Fruit fly (Drosophila melanogaster) whole organism, embryonic: Measurements from ENCODE around the gene CG32259.

Experiments
- Bteb2 ChIP-seq: fragments of 200-800 bp; sonication (Bioruptor generic); optimal IDR thresholded peaks from 2 replicates; lab custom pipeline; 2016; ENCODE audit warnings: missing biosample characterization, missing genetic modification characterization
- CG10147 ChIP-seq: fragments of 200-800 bp; sonication (Bioruptor generic); optimal IDR thresholded peaks from 2 replicates; lab custom pipeline; 2019; ENCODE audit warnings: missing biosample characterization, mild to moderate bottlenecking, missing genetic modification characterization, moderate library complexity
- CG10274 ChIP-seq: fragments of 200-800 bp; sonication (Bioruptor generic); optimal IDR thresholded peaks from 3 replicates; lab custom pipeline; 2017; ENCODE audit warnings: missing biosample characterization, mild to moderate bottlenecking, missing genetic modification characterization
- CG10654 ChIP-seq: fragments of 200-800 bp; sonication (Bioruptor generic); optimal IDR thresholded peaks from 2 replicates; lab custom pipeline; 2016; ENCODE audit warnings: missing biosample characterization, missing genetic modification characterization
- CG17328 ChIP-seq: fragments of 200-800 bp; sonication (Bioruptor generic); IDR thresholded peaks from 2 replicates; pipeline ENCODE4 v1.3.6; 2022; ENCODE audit warnings: missing biosample characterization, missing genetic modification characterization
- CG17612 ChIP-seq: fragments of 200-800 bp; sonication (Bioruptor generic); IDR thresholded peaks from 2 replicates; pipeline ENCODE4 v1.3.6; 2022; ENCODE audit warnings: missing biosample characterization, missing genetic modification characterization
- CG2129 ChIP-seq: fragments of 200-800 bp; sonication (Bioruptor generic); IDR thresholded peaks from 2 replicates; pipeline ENCODE4 v1.3.6; 2022; ENCODE audit warnings: missing biosample characterization, missing genetic modification characterization; ENCODE audit not compliant: partially characterized antibody
- CG3065 ChIP-seq: fragments of 200-800 bp; sonication (Bioruptor generic); optimal IDR thresholded peaks from 2 replicates; lab custom pipeline; 2016; ENCODE audit warnings: missing biosample characterization, missing genetic modification characterization
- CG3407 ChIP-seq: fragments of 200-800 bp; sonication (Bioruptor generic); optimal IDR thresholded peaks from 2 replicates; lab custom pipeline; 2018; ENCODE audit warnings: missing biosample characterization, mild to moderate bottlenecking, missing genetic modification characterization
- CG34376 ChIP-seq: fragments of 200-800 bp; sonication (Bioruptor generic); optimal IDR thresholded peaks from 2 replicates; lab custom pipeline; 2018; ENCODE audit warnings: missing biosample characterization, mild to moderate bottlenecking, missing genetic modification characterization
- CG3726 ChIP-seq: fragments of 200-800 bp; sonication (Bioruptor generic); IDR thresholded peaks from 3 replicates; pipeline ENCODE4, ENCODE4 v1.3.6; 2022; ENCODE audit warnings: missing biosample characterization, missing genetic modification characterization
- CG4328 ChIP-seq: fragments of 200-800 bp; sonication (Bioruptor generic); optimal IDR thresholded peaks from 3 replicates; lab custom pipeline; 2017; ENCODE audit warnings: missing biosample characterization, missing genetic modification reagents, missing genetic modification characterization
- CG4617 ChIP-seq: fragments of 200-800 bp; sonication (Bioruptor generic); optimal IDR thresholded peaks from 3 replicates; lab custom pipeline; 2016; ENCODE audit warnings: missing biosample characterization, missing genetic modification characterization, borderline replicate concordance
- CG4820 ChIP-seq: fragments of 200-800 bp; sonication (Bioruptor generic); optimal IDR thresholded peaks from 3 replicates; lab custom pipeline; 2016; ENCODE audit warnings: missing biosample characterization, missing genetic modification characterization
- CG4854 ChIP-seq: fragments of 200-800 bp; sonication (Bioruptor generic); optimal IDR thresholded peaks from 2 replicates; lab custom pipeline; 2016; ENCODE audit warnings: missing biosample characterization, missing genetic modification characterization, inconsistent platforms
- CG9215 ChIP-seq: fragments of 200-800 bp; sonication (Bioruptor generic); IDR thresholded peaks from 2 replicates; pipeline ENCODE4 v1.3.6; 2022; ENCODE audit warnings: missing biosample characterization, missing genetic modification characterization
- CHES-1-like ChIP-seq: fragments of 200-800 bp; sonication (Bioruptor generic); optimal IDR thresholded peaks from 2 replicates; lab custom pipeline; 2016; ENCODE audit warnings: missing biosample characterization, missing genetic modification characterization
- Dip2 ChIP-seq: fragments of 200-800 bp; sonication (Bioruptor generic); IDR thresholded peaks from 2 replicates; pipeline ENCODE4 v1.3.6; 2022; ENCODE audit warnings: missing biosample characterization, missing genetic modification characterization
- Fer3 ChIP-seq: fragments of 200-800 bp; sonication (Bioruptor generic); optimal IDR thresholded peaks from 2 replicates; lab custom pipeline; 2018; ENCODE audit warnings: missing biosample characterization, mild to moderate bottlenecking, missing genetic modification characterization, moderate library complexity
- GATAe ChIP-seq: fragments of 200-800 bp; sonication (Bioruptor generic); conservative IDR thresholded peaks from 2 replicates; pipeline ENCODE4 v1.3.6; 2022; ENCODE audit warnings: missing biosample characterization, missing genetic modification characterization
- Gsc ChIP-seq: fragments of 200-800 bp; sonication (Bioruptor generic); IDR thresholded peaks from 2 replicates; pipeline ENCODE4 v1.3.6; 2022; ENCODE audit warnings: missing biosample characterization, missing genetic modification characterization
- HLHmδ ChIP-seq: fragments of 200-800 bp; sonication (Bioruptor generic); optimal IDR thresholded peaks from 2 replicates; lab custom pipeline; 2018; ENCODE audit warnings: missing biosample characterization, mild to moderate bottlenecking, missing genetic modification characterization, moderate library complexity
- Myb ChIP-seq: fragments of 200-800 bp; sonication (Bioruptor generic); optimal IDR thresholded peaks from 2 replicates; lab custom pipeline; 2016; ENCODE audit warnings: missing biosample characterization, missing genetic modification characterization
- NFAT ChIP-seq: fragments of 200-800 bp; sonication (Bioruptor generic); IDR thresholded peaks from 2 replicates; pipeline ENCODE4 v1.3.6; 2022; ENCODE audit warnings: missing biosample characterization, missing genetic modification characterization
- Opbp ChIP-seq: fragments of 200-800 bp; sonication (Bioruptor generic); IDR thresholded peaks from 3 replicates; pipeline ENCODE4 v1.3.6; 2022; ENCODE audit warnings: missing biosample characterization, missing genetic modification characterization; ENCODE audit not compliant: partially characterized antibody
- Stat92E ChIP-seq, 3 experiments: fragments of >200 bp in 2 of 3; fragments of 200-800 bp in 1 of 3; sonication (Bioruptor generic) in 1 of 3; optimal IDR thresholded peaks; 2 replicates each; lab custom pipeline; 2017 to 2019; ENCODE audit warnings: missing biosample characterization in 3 of 3, missing genetic modification characterization in 3 of 3, mild to moderate bottlenecking in 1 of 3, moderate library complexity in 1 of 3
- amos ChIP-seq: fragments of 200-800 bp; sonication (Bioruptor generic); IDR thresholded peaks from 2 replicates; pipeline ENCODE4 v1.3.6; 2022; ENCODE audit warnings: missing biosample characterization, missing genetic modification characterization; ENCODE audit not compliant: partially characterized antibody
- ato ChIP-seq: fragments of 200-800 bp; sonication (Bioruptor generic); IDR thresholded peaks from 2 replicates; pipeline ENCODE4 v1.3.6; 2022; ENCODE audit warnings: missing biosample characterization, missing genetic modification characterization; ENCODE audit not compliant: partially characterized antibody
- corto ChIP-seq: fragments of 200-800 bp; sonication (Bioruptor generic); optimal IDR thresholded peaks from 2 replicates; lab custom pipeline; 2016; ENCODE audit warnings: missing biosample characterization, mild to moderate bottlenecking, missing genetic modification characterization, moderate library complexity
- danr ChIP-seq: fragments of 200-800 bp; sonication (Bioruptor generic); IDR thresholded peaks from 2 replicates; pipeline ENCODE4 v1.3.6; 2022; ENCODE audit warnings: missing biosample characterization, missing genetic modification characterization
- disco-r ChIP-seq: fragments of 200-800 bp; sonication (Bioruptor generic); optimal IDR thresholded peaks from 2 replicates; lab custom pipeline; 2016; ENCODE audit warnings: missing biosample characterization, missing genetic modification characterization
- dpn ChIP-seq, 2 experiments: fragments of 200-800 bp; sonication (Bioruptor generic); optimal IDR thresholded peaks; 3 replicates each; lab custom pipeline; 2016; ENCODE audit warnings: missing biosample characterization in 2 of 2, missing genetic modification characterization in 2 of 2
- ems ChIP-seq: fragments of 200-800 bp; sonication (Bioruptor generic); optimal IDR thresholded peaks from 3 replicates; lab custom pipeline; 2016; ENCODE audit warnings: missing biosample characterization, missing genetic modification characterization
- gcm2 ChIP-seq: fragments of 200-800 bp; sonication (Bioruptor generic); optimal IDR thresholded peaks from 2 replicates; lab custom pipeline; 2016; ENCODE audit warnings: missing biosample characterization, missing genetic modification characterization
- gsb ChIP-seq: fragments of 200-800 bp; sonication (Bioruptor generic); IDR thresholded peaks from 2 replicates; pipeline ENCODE4 v1.3.6; 2022; ENCODE audit warnings: missing biosample characterization, missing genetic modification characterization
- her ChIP-seq: fragments of 200-800 bp; sonication (Bioruptor generic); optimal IDR thresholded peaks from 2 replicates; lab custom pipeline; 2016; ENCODE audit warnings: missing biosample characterization, missing genetic modification characterization
- jigr1 ChIP-seq: fragments of 200-800 bp; sonication (Bioruptor generic); IDR thresholded peaks from 3 replicates; pipeline ENCODE4 v1.3.6; 2022; ENCODE audit warnings: missing biosample characterization, missing genetic modification characterization
- jing ChIP-seq: fragments of 200-800 bp; sonication (Bioruptor generic); optimal IDR thresholded peaks from 2 replicates; lab custom pipeline; 2018; ENCODE audit warnings: missing biosample characterization, mild to moderate bottlenecking, missing genetic modification characterization
- mld ChIP-seq: fragments of 200-800 bp; sonication (Bioruptor generic); IDR thresholded peaks from 3 replicates; pipeline ENCODE4 v1.3.6; 2022; ENCODE audit warnings: missing biosample characterization, missing genetic modification characterization; ENCODE audit not compliant: partially characterized antibody
- nau ChIP-seq: fragments of 200-800 bp; sonication (Bioruptor generic); optimal IDR thresholded peaks from 3 replicates; lab custom pipeline; 2017; ENCODE audit warnings: missing biosample characterization, mild to moderate bottlenecking, missing genetic modification characterization, missing genetic modification reagents
- ranshi ChIP-seq: fragments of 200-800 bp; sonication (Bioruptor generic); IDR thresholded peaks from 2 replicates; pipeline ENCODE4 v1.3.6; 2022; ENCODE audit warnings: missing biosample characterization, missing genetic modification characterization
- sc ChIP-seq, 3 experiments: fragments of >200 bp in 2 of 3; fragments of 200-800 bp in 1 of 3; sonication (Bioruptor generic) in 1 of 3; optimal IDR thresholded peaks; 2 replicates in 2 of 3; 3 replicates in 1 of 3; lab custom pipeline; 2017; ENCODE audit warnings: mild to moderate bottlenecking in 1 of 3, missing biosample characterization in 1 of 3, missing genetic modification characterization in 1 of 3, missing genetic modification reagents in 1 of 3
- sim ChIP-seq: fragments of 200-800 bp; sonication (Bioruptor generic); IDR thresholded peaks from 2 replicates; pipeline ENCODE4 v1.3.6; 2022; ENCODE audit warnings: missing biosample characterization, missing genetic modification characterization
- sisA ChIP-seq: fragments of 200-800 bp; sonication (Bioruptor generic); IDR thresholded peaks from 2 replicates; pipeline ENCODE4 v1.3.6; 2022; ENCODE audit warnings: missing biosample characterization, missing genetic modification characterization
- tio ChIP-seq: fragments of 200-800 bp; sonication (Bioruptor generic); optimal IDR thresholded peaks from 2 replicates; lab custom pipeline; 2017; ENCODE audit warnings: missing biosample characterization, missing genetic modification characterization, inconsistent platforms
- tll ChIP-seq, 2 experiments: fragments of 200-800 bp in 1 of 2; fragments of >200 bp in 1 of 2; sonication (Bioruptor generic) in 1 of 2; optimal IDR thresholded peaks; 2 replicates each; lab custom pipeline; 2017 to 2019; ENCODE audit warnings: missing biosample characterization in 2 of 2, missing genetic modification characterization in 2 of 2, mild to moderate bottlenecking in 1 of 2, moderate library complexity in 1 of 2
- trem ChIP-seq: fragments of 200-800 bp; optimal IDR thresholded peaks from 3 replicates; lab custom pipeline; 2019; ENCODE audit warnings: missing biosample characterization, mild to moderate bottlenecking, missing genetic modification characterization, moderate library complexity
- unpg ChIP-seq: fragments of 200-800 bp; sonication (Bioruptor generic); optimal IDR thresholded peaks from 3 replicates; lab custom pipeline; 2018; ENCODE audit warnings: missing biosample characterization, mild to moderate bottlenecking, missing genetic modification characterization, moderate library complexity

The CG32259 gene

dm6 chr3L:4108844-4109494 is 39.8 kb downstream of the CG32259 start (continued):
- TF ChIP-seq CG4617 (GFP tag; lab: Kevin White, UChicago), result peak; percentile 0
- TF ChIP-seq CG10654 (GFP tag; lab: Kevin White, UChicago), result peak; percentile 49
- no peak for TF ChIP-seq Opbp (GFP tag; lab: Robert Waterston, UW)
- TF ChIP-seq NFAT (GFP tag; lab: Robert Waterston, UW), result peak; percentile 20; the same call in 1 of the 2 replicates
- TF ChIP-seq CG17612 (GFP tag; lab: Robert Waterston, UW), result no peak
- peak in 1 of 3 experiments; percentile 89 for TF ChIP-seq Stat92E (GFP tag; optimal IDR thresholded peaks at IDR 0.05; lab: Kevin White, UChicago)
- no peak for TF ChIP-seq gcm2 (GFP tag; lab: Kevin White, UChicago)
- TF ChIP-seq jing (GFP tag; lab: Kevin White, UChicago), result no peak
- no peak for TF ChIP-seq CG2129 (GFP tag; lab: Robert Waterston, UW)
- no peak for TF ChIP-seq disco-r
- no peak for TF ChIP-seq sc (optimal IDR thresholded peaks at IDR 0.05; lab: Kevin White, UChicago)
- TF ChIP-seq sc (GFP tag; optimal IDR thresholded peaks at IDR 0.05; lab: Kevin White, UChicago), result peak; percentile 59
- no peak for TF ChIP-seq Dip2
- TF ChIP-seq tio (GFP tag; lab: Kevin White, UChicago), result no peak
- peak; percentile 38 for TF ChIP-seq CHES-1-like (GFP tag; lab: Kevin White, UChicago)
- peak; percentile 67 for TF ChIP-seq CG9215 (GFP tag; lab: Robert Waterston, UW)
- no peak for TF ChIP-seq CG3065 (GFP tag; lab: Kevin White, UChicago)
- TF ChIP-seq mld (GFP tag; lab: Robert Waterston, UW), result no peak
- TF ChIP-seq Fer3 (tag; lab: Kevin White, UChicago), result peak; percentile 56
- TF ChIP-seq nau (GFP tag; lab: Kevin White, UChicago), result peak; percentile 54
- TF ChIP-seq CG10274, result peak; percentile 69
- TF ChIP-seq ems (GFP tag; lab: Kevin White, UChicago), result peak; percentile 81
- TF ChIP-seq GATAe (GFP tag; lab: Robert Waterston, UW), result no peak
- peak; percentile 58 for TF ChIP-seq sisA
- no peak for TF ChIP-seq corto (GFP tag; lab: Kevin White, UChicago)
- no peak for TF ChIP-seq ato
- no peak for TF ChIP-seq CG3726
- TF ChIP-seq dpn (GFP tag; optimal IDR thresholded peaks at IDR 0.05; lab: Kevin White, UChicago), result peak; percentile 76 to 78
- TF ChIP-seq CG4328, result peak; percentile 37
- TF ChIP-seq CG3407 (GFP tag; lab: Kevin White, UChicago), result peak; percentile 53
- TF ChIP-seq her (GFP tag; lab: Kevin White, UChicago), result peak; percentile 18
- TF ChIP-seq CG4820, result peak; percentile 66
- peak; percentile 69; the same call in 1 of the 2 replicates for TF ChIP-seq danr (GFP tag; lab: Robert Waterston, UW)
- TF ChIP-seq CG10147 (GFP tag; lab: Kevin White, UChicago), result peak; percentile 66
- peak; percentile 71 for TF ChIP-seq CG4854
- TF ChIP-seq ranshi (GFP tag; lab: Robert Waterston, UW), result 0 out of 2 replicates have a peak, but pooled peaks have one; percentile 36
- TF ChIP-seq gsb (GFP tag; lab: Robert Waterston, UW), result no peak
- TF ChIP-seq sim, result peak; percentile 71
- TF ChIP-seq jigr1, result no peak
- no peak for TF ChIP-seq Gsc
- peak in 1 of 2 experiments; percentile 54 for TF ChIP-seq tll (GFP tag; optimal IDR thresholded peaks at IDR 0.05; lab: Kevin White, UChicago)
- no peak for TF ChIP-seq HLHmδ (GFP tag; lab: Kevin White, UChicago)
- TF ChIP-seq amos (GFP tag; lab: Robert Waterston, UW), result no peak
- peak; percentile 69 for TF ChIP-seq unpg
- peak; percentile 63 for TF ChIP-seq Bteb2 (GFP tag; lab: Kevin White, UChicago)
- TF ChIP-seq CG34376 (GFP tag; lab: Kevin White, UChicago), result peak; percentile 22
- peak; percentile 62 for TF ChIP-seq trem (tag; lab: Kevin White, UChicago)
- peak; percentile 7 for TF ChIP-seq Myb (GFP tag; lab: Kevin White, UChicago)
- peak; percentile 49 for TF ChIP-seq CG17328
